Fruit fly (Drosophila melanogaster): ENCODE results near the gene Dhc98D.

Gene Dhc98D

dm6 chr3R:28556385-28556784 lies 69.6 kb downstream of the Dhc98D start (continued):
- no peak for TF ChIP-seq CG17328 (GFP tag; IDR thresholded peaks at IDR 0.05)
- no peak for TF ChIP-seq CG9609 (GFP tag; optimal IDR thresholded peaks at IDR 0.05)
- TF ChIP-seq Neu2 (GFP tag; optimal IDR thresholded peaks at IDR 0.05; ENCODE audit: borderline replicate concordance), result no peak
- TF ChIP-seq h (optimal IDR thresholded peaks at IDR 0.05), result no peak
- peak; percentile 19 for TF ChIP-seq CG2202 (tag; optimal IDR thresholded peaks at IDR 0.05)
- TF ChIP-seq Dek (tag; optimal IDR thresholded peaks at IDR 0.05), result no peak
- TF ChIP-seq Jarid2 (GFP tag; optimal IDR thresholded peaks at IDR 0.05), result no peak
- TF ChIP-seq so (GFP tag; IDR thresholded peaks at IDR 0.05), result peak; percentile 61; the same call in 1 of the 3 replicates
- peak; percentile 37 for TF ChIP-seq CG12071 (GFP tag; optimal IDR thresholded peaks at IDR 0.05)
- TF ChIP-seq Hand (GFP tag; optimal IDR thresholded peaks at IDR 0.05), result peak; percentile 9
- TF ChIP-seq CG12769 (tag; optimal IDR thresholded peaks at IDR 0.05), result peak; percentile 24
- TF ChIP-seq cas (GFP tag; IDR thresholded peaks at IDR 0.05), result no peak
- no peak for TF ChIP-seq CG3726 (GFP tag; IDR thresholded peaks at IDR 0.05)
- 0 out of 3 replicates have a peak, but pooled peaks have one; percentile 41 for TF ChIP-seq zfh1 (GFP tag; IDR thresholded peaks at IDR 0.05)
- no peak for TF ChIP-seq pita (GFP tag; optimal IDR thresholded peaks at IDR 0.05)
- TF ChIP-seq pfk (GFP tag; optimal IDR thresholded peaks at IDR 0.05), result peak; percentile 4
- TF ChIP-seq CG12219 (GFP tag; optimal IDR thresholded peaks at IDR 0.05), result no peak
- TF ChIP-seq Taf1 (GFP tag; IDR thresholded peaks at IDR 0.05), result no peak
- no peak for TF ChIP-seq CHES-1-like (GFP tag; optimal IDR thresholded peaks at IDR 0.05)
- TF ChIP-seq CG15514 (GFP tag; optimal IDR thresholded peaks at IDR 0.05), result peak; percentile 53
- no peak for TF ChIP-seq Optix (GFP tag; IDR thresholded peaks at IDR 0.05)
- no peak for TF ChIP-seq gfzf (GFP tag; optimal IDR thresholded peaks at IDR 0.05)
- peak; percentile 35 for TF ChIP-seq CG8281 (tag; optimal IDR thresholded peaks at IDR 0.05)
- peak; percentile 22 for TF ChIP-seq Sox102F (GFP tag; optimal IDR thresholded peaks at IDR 0.05)
- no peak for TF ChIP-seq da (GFP tag; optimal IDR thresholded peaks at IDR 0.05)
- TF ChIP-seq Hr51 (GFP tag; optimal IDR thresholded peaks at IDR 0.05), result peak in 1 of 2 experiments; percentile 4
- TF ChIP-seq CG10543 (GFP tag; optimal IDR thresholded peaks at IDR 0.05), result peak; percentile 61
- TF ChIP-seq CG9727 (GFP tag; optimal IDR thresholded peaks at IDR 0.05), result peak; percentile 40
- TF ChIP-seq Blimp-1 (GFP tag; optimal IDR thresholded peaks at IDR 0.05), result peak; percentile 38
- no peak for TF ChIP-seq CG14710 (tag; optimal IDR thresholded peaks at IDR 0.05)
- TF ChIP-seq CG6254 (GFP tag; optimal IDR thresholded peaks at IDR 0.05), result no peak
- no peak for TF ChIP-seq ci (GFP tag; IDR thresholded peaks at IDR 0.05)
- TF ChIP-seq chif (GFP tag; optimal IDR thresholded peaks at IDR 0.05), result peak in 1 of 2 experiments; percentile 42
- TF ChIP-seq cato (GFP tag; optimal IDR thresholded peaks at IDR 0.05; ENCODE audit: borderline replicate concordance), result no peak
- TF ChIP-seq hkb (optimal IDR thresholded peaks at IDR 0.05), result no peak
- peak; percentile 49; the same call in 1 of the 2 replicates for TF ChIP-seq hkb (GFP tag; IDR thresholded peaks at IDR 0.05)
- TF ChIP-seq Aef1 (GFP tag; IDR thresholded peaks at IDR 0.05), result no peak
- TF ChIP-seq schlank (tag; optimal IDR thresholded peaks at IDR 0.05), result peak; percentile 33
- TF ChIP-seq CG14965 (GFP tag; optimal IDR thresholded peaks at IDR 0.05; ENCODE audit: borderline replicate concordance), result no peak
- TF ChIP-seq Vsx1 (GFP tag; optimal IDR thresholded peaks at IDR 0.05), result peak; percentile 61
- TF ChIP-seq Xbp1 (GFP tag; optimal IDR thresholded peaks at IDR 0.05), result no peak
- TF ChIP-seq CG10431 (GFP tag; optimal IDR thresholded peaks at IDR 0.05), result peak; percentile 14
- TF ChIP-seq CG11398 (GFP tag; optimal IDR thresholded peaks at IDR 0.05), result no peak
- TF ChIP-seq ERR (GFP tag; optimal IDR thresholded peaks at IDR 0.05), result peak; percentile 8
- TF ChIP-seq CG9215 (GFP tag; IDR thresholded peaks at IDR 0.05), result no peak
- TF ChIP-seq CG8388 (GFP tag; optimal IDR thresholded peaks at IDR 0.05), result no peak
- peak; percentile 17 for TF ChIP-seq CG4328 (GFP tag; optimal IDR thresholded peaks at IDR 0.05)
- TF ChIP-seq gt (GFP tag; IDR thresholded peaks at IDR 0.05), result no peak
- no peak for TF ChIP-seq HLHmδ (GFP tag; optimal IDR thresholded peaks at IDR 0.05)
- TF ChIP-seq kah (GFP tag; optimal IDR thresholded peaks at IDR 0.05), result no peak
- TF ChIP-seq NFAT (GFP tag; IDR thresholded peaks at IDR 0.05), result 0 out of 2 replicates have a peak, but pooled peaks have one; percentile 8

Data from whole organism, embryonic.